Worm (Caenorhabditis elegans): Measurements from ENCODE around the gene gly-1.

The gly-1 gene

ce11 chrII:10872541-10872940 lies 29.5 kb downstream of the gly-1 start, which contains the start of the genes cyn-4 and copz-1:
TSS of gene cyn-4 (minus strand) at chrII:10872611.
TSS of gene copz-1 (plus strand) at chrII:10872879.
- TF ChIP-seq lin-11 (tag; optimal IDR thresholded peaks at IDR 0.05) (peak; percentile 88), unc-62 (GFP tag; optimal IDR thresholded peaks at IDR 0.05) (no peak), sem-4 (tag; optimal IDR thresholded peaks at IDR 0.05) (peak; percentile 58), ama-1 (optimal IDR thresholded peaks at IDR 0.05) (no peak), snpc-4 (tag; optimal IDR thresholded peaks at IDR 0.05) (peak; percentile 11), ztf-4 (tag; optimal IDR thresholded peaks at IDR 0.05) (peak; percentile 44), nhr-237 (tag; optimal IDR thresholded peaks at IDR 0.05) (no peak), elt-3 (tag; optimal IDR thresholded peaks at IDR 0.05) (no peak), lin-13 (GFP tag; optimal IDR thresholded peaks at IDR 0.05) (peak; percentile 78), blmp-1 (tag; optimal IDR thresholded peaks at IDR 0.05; ENCODE audit: insufficient read depth) (no peak), C34F6.9 (tag; optimal IDR thresholded peaks at IDR 0.05) (peak; percentile 88), egl-27 (tag; optimal IDR thresholded peaks at IDR 0.05) (no peak), F13H6.1 (tag; optimal IDR thresholded peaks at IDR 0.05) (peak; percentile 79), nhr-11 (tag; optimal IDR thresholded peaks at IDR 0.05) (no peak), lin-39 (tag; optimal IDR thresholded peaks at IDR 0.05) (no peak), nhr-12 (tag; optimal IDR thresholded peaks at IDR 0.05) (no peak), unc-39 (tag; optimal IDR thresholded peaks at IDR 0.05) (no peak), sma-3 (GFP tag; optimal IDR thresholded peaks at IDR 0.05) (peak; percentile 86), alr-1 (tag; optimal IDR thresholded peaks at IDR 0.05) (no peak), aly-2 (tag; optimal IDR thresholded peaks at IDR 0.05) (no peak), nhr-10 (tag; optimal IDR thresholded peaks at IDR 0.05) (no peak), unc-55 (GFP tag; optimal IDR thresholded peaks at IDR 0.05) (peak; percentile 90), mab-5 (tag; optimal IDR thresholded peaks at IDR 0.05) (peak; percentile 42), dmd-4 (tag; optimal IDR thresholded peaks at IDR 0.05) (no peak), ceh-82 (tag; optimal IDR thresholded peaks at IDR 0.05) (peak; percentile 22), mdl-1 (tag; optimal IDR thresholded peaks at IDR 0.05) (no peak), nhr-25 (tag; optimal IDR thresholded peaks at IDR 0.05) (peak; percentile 72), fos-1 (tag; optimal IDR thresholded peaks at IDR 0.05) (peak; percentile 53), nhr-23 (tag; optimal IDR thresholded peaks at IDR 0.05) (no peak), nhr-129 (tag; optimal IDR thresholded peaks at IDR 0.05) (peak; percentile 48), lsy-2 (tag; optimal IDR thresholded peaks at IDR 0.05) (peak; percentile 79 to 95), peb-1 (tag; optimal IDR thresholded peaks at IDR 0.05) (no peak), R02D3.7 (tag; optimal IDR thresholded peaks at IDR 0.05) (peak; percentile 94), gmeb-1 (tag; optimal IDR thresholded peaks at IDR 0.05) (peak; percentile 74), nhr-6 (tag; optimal IDR thresholded peaks at IDR 0.05) (no peak), ztf-1 (GFP tag; conservative IDR thresholded peaks at IDR 0.05) (no peak), sma-9 (GFP tag; optimal IDR thresholded peaks at IDR 0.05) (peak; percentile 87), sma-9 (tag; optimal IDR thresholded peaks at IDR 0.05) (no peak), Y55F3AM.14 (GFP tag; optimal IDR thresholded peaks at IDR 0.05) (no peak), zag-1 (tag; optimal IDR thresholded peaks at IDR 0.05) (no peak), ZK546.5 (tag; optimal IDR thresholded peaks at IDR 0.05) (no peak), skn-1 (tag; optimal IDR thresholded peaks at IDR 0.05) (no peak), mbf-1 (tag; optimal IDR thresholded peaks at IDR 0.05) (no peak), nhr-21 (tag; optimal IDR thresholded peaks at IDR 0.05) (peak; percentile 60), nhr-77 (tag; optimal IDR thresholded peaks at IDR 0.05) (no peak), ztf-11 (tag; optimal IDR thresholded peaks at IDR 0.05) (no peak), crh-2 (tag; optimal IDR thresholded peaks at IDR 0.05) (peak; percentile 92), elt-1 (tag; optimal IDR thresholded peaks at IDR 0.05) (no peak), ceh-16 (tag; optimal IDR thresholded peaks at IDR 0.05) (peak; percentile 57)

Measured in whole organism, L2 larva.